Worm (Caenorhabditis elegans): ENCODE results near the gene F14H8.2.

Gene F14H8.2

ce11 chrV:14978205-14978751, 41.9 kb downstream of the F14H8.2 start, which contains the start of the genes grd-12 and F02D8.1:
Gene grd-12, plus strand, starts transcription at chrV:14978505.
Gene F02D8.1, minus strand, starts transcription at chrV:14978701.
- TF ChIP-seq lin-39 (tag; optimal IDR thresholded peaks at IDR 0.05) (no peak), zag-1 (tag; optimal IDR thresholded peaks at IDR 0.05) (no peak), dmd-4 (tag; optimal IDR thresholded peaks at IDR 0.05) (no peak), mdl-1 (tag; optimal IDR thresholded peaks at IDR 0.05) (no peak), unc-62 (GFP tag; optimal IDR thresholded peaks at IDR 0.05) (no peak), egl-27 (tag; optimal IDR thresholded peaks at IDR 0.05) (no peak), snpc-4 (tag; optimal IDR thresholded peaks at IDR 0.05) (no peak), lin-13 (GFP tag; optimal IDR thresholded peaks at IDR 0.05) (no peak), lin-11 (tag; optimal IDR thresholded peaks at IDR 0.05) (no peak), C34F6.9 (tag; optimal IDR thresholded peaks at IDR 0.05) (no peak), ztf-1 (GFP tag; conservative IDR thresholded peaks at IDR 0.05) (no peak), nhr-11 (tag; optimal IDR thresholded peaks at IDR 0.05) (no peak), nhr-129 (tag; optimal IDR thresholded peaks at IDR 0.05) (no peak), unc-39 (tag; optimal IDR thresholded peaks at IDR 0.05) (no peak), fos-1 (tag; optimal IDR thresholded peaks at IDR 0.05) (no peak)

DNA sequence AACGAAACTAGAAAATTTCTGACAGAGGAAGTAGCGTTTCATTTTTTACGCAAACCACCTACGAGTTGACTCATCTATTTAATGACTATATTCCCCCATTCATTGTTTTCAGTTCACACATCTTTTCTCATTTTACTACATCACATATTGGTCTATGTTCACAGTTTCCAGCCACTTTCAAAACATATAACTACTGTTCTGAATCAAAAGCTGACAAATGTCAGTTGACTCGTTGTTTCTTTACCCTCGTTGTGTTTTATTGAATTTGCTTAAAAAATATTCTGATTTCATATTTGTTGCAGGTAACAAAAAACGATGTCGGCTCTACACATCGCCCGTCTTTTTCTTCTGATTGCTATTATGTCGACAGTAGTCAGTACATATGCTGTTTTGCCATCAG, 49.0 kb downstream of the F14H8.2 start, which contains the start of gene nlp-59:
Gene nlp-59 (plus strand): TSS at position 301 of the 400 bp plus-strand sequence.
- no peak for TF ChIP-seq nhr-12 (tag; optimal IDR thresholded peaks at IDR 0.05)
- no peak for TF ChIP-seq nhr-237 (tag; optimal IDR thresholded peaks at IDR 0.05)
- TF ChIP-seq aly-2 (tag; optimal IDR thresholded peaks at IDR 0.05), result no peak
- no peak for TF ChIP-seq crh-2 (tag; optimal IDR thresholded peaks at IDR 0.05)
- no peak for TF ChIP-seq fos-1 (tag; optimal IDR thresholded peaks at IDR 0.05)
- TF ChIP-seq egl-27 (tag; optimal IDR thresholded peaks at IDR 0.05), result no peak
- no peak for TF ChIP-seq Y55F3AM.14 (GFP tag; optimal IDR thresholded peaks at IDR 0.05)
- TF ChIP-seq nhr-25 (tag; optimal IDR thresholded peaks at IDR 0.05), result no peak
- no peak for TF ChIP-seq F13H6.1 (tag; optimal IDR thresholded peaks at IDR 0.05)
- TF ChIP-seq sma-9 (GFP tag; optimal IDR thresholded peaks at IDR 0.05), result no peak
- TF ChIP-seq sma-9 (tag; optimal IDR thresholded peaks at IDR 0.05), result no peak
- TF ChIP-seq R02D3.7 (tag; optimal IDR thresholded peaks at IDR 0.05), result no peak
- TF ChIP-seq nhr-11 (tag; optimal IDR thresholded peaks at IDR 0.05), result no peak
- no peak for TF ChIP-seq peb-1 (tag; optimal IDR thresholded peaks at IDR 0.05)
- no peak for TF ChIP-seq ztf-1 (GFP tag; conservative IDR thresholded peaks at IDR 0.05)

Measured in whole organism, L2 larva.